Fruit fly (Drosophila melanogaster) whole organism: ENCODE results near the gene heca.

Source experiments
- CG8478 ChIP-seq: fragments of >200 bp; optimal IDR thresholded peaks from 2 replicates; lab custom pipeline; 2018; ENCODE audit warnings: inconsistent platforms
- Dll ChIP-seq: fragments of >200 bp; optimal IDR thresholded peaks from 2 replicates; lab custom pipeline; 2017
- EcR ChIP-seq, 2 experiments: fragments of >200 bp; optimal IDR thresholded peaks; 2 replicates each; lab custom pipeline; 2017; ENCODE audit warnings: missing biosample characterization in 2 of 2, missing genetic modification characterization in 2 of 2, missing genetic modification reagents in 2 of 2
- pan ChIP-seq: fragments of >200 bp; optimal IDR thresholded peaks from 2 replicates; lab custom pipeline; 2017
- psq ChIP-seq: fragments of >200 bp; optimal IDR thresholded peaks from 2 replicates; lab custom pipeline; 2017
- usp ChIP-seq: fragments of >200 bp; optimal IDR thresholded peaks from 2 replicates; lab custom pipeline; 2017; ENCODE audit warnings: missing biosample characterization, missing genetic modification characterization, mixed read lengths

heca gene

DNA sequence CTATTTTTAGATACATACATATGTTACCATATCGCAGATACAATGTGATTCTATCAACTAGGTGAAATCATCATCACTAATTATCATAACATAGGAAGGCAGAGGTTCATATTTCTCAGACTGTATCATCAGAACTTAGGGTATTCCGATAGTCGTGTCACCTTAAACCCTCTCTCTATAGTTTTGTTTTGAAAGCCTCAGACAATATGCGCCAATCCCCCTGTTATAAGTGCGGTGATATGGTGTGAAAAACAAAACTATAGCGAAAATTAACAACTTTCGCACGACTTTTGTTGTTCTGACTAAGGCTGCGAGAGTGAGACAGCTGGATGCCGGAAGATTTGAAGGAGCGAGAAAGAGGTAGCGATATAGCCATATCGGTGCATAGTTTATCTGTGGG is 4.7 kb downstream of the heca start:
- TF ChIP-seq psq (lab: Kevin White, UChicago) (no peak), EcR (GFP tag; optimal IDR thresholded peaks at IDR 0.05; lab: Kevin White, UChicago) (no peak), Dll (lab: Kevin White, UChicago) (no peak), CG8478 (no peak)

DNA sequence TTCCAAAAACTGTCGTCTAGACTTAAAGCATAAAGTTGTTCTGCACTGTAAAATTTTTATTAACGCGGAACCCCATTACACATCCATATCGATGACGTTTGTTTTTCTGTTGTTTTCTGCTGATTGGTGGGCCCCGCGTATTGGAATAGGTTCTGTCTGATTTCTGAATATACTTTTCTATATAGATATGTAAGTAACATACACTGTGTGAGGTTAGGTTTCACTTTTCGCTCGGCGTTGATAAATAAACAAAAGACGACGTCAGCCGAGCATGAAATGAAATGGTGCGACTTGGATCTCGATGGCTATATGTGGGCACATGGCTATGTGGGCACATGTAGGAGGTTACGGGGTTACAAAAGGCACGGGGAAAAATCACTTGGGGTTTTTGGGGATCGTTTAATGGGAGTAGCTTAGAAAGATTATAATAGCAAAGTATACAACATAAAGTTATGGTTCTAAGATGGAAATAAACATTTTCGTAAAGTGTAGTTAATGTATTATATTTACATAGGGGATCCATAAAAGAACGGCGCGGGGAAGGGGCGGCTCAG is 5.4 kb downstream of the heca start:
- TF ChIP-seq psq (lab: Kevin White, UChicago) (no peak), EcR (GFP tag; optimal IDR thresholded peaks at IDR 0.05; lab: Kevin White, UChicago) (no peak), CG8478 (no peak), usp (no peak), pan (no peak), Dll (lab: Kevin White, UChicago) (no peak)

DNA sequence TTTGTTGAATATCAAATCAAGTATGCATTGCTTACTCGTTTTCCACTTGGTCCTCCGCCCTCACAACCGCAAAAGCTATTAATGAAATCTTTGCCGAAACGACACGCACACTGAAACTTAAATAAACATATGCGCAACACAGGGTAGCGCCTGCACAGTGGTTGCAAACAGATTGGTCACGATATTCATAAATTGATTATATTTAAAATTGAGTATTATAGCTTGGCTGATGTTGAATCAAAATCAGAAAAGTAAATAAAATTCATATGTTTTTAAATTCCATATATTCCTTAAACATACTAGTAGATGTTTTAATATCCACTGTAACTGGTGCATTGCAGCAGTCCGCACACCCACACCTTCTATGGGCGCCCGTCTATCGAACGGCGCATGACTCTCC is 6.2 kb downstream of the heca start:
- TF ChIP-seq EcR (GFP tag; optimal IDR thresholded peaks at IDR 0.05; lab: Kevin White, UChicago) (no peak), pan (no peak), usp (no peak)

DNA sequence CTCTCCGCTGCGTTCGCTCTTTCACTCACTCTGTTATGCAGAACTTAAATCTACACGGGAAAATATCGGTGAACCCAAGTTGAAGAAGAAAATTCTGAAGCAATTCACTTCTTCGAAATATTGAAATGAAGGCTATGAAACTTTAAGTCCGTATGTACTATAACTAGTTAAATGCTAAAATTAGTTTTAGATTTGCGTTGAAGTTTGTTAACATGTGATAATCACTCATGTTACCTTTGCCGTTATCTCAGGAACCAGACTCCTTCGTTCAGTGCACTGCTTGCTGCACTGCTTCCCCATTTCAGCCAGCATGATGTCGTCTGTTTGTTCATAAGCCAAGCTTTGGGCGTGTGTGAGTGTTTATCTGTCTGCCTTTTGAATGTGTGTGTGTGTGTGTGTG is 6.8 kb downstream of the heca start:
- TF ChIP-seq psq (lab: Kevin White, UChicago) (no peak), Dll (lab: Kevin White, UChicago) (no peak), CG8478 (no peak), EcR (GFP tag; optimal IDR thresholded peaks at IDR 0.05; lab: Kevin White, UChicago) (no peak), usp (no peak), pan (no peak)

DNA sequence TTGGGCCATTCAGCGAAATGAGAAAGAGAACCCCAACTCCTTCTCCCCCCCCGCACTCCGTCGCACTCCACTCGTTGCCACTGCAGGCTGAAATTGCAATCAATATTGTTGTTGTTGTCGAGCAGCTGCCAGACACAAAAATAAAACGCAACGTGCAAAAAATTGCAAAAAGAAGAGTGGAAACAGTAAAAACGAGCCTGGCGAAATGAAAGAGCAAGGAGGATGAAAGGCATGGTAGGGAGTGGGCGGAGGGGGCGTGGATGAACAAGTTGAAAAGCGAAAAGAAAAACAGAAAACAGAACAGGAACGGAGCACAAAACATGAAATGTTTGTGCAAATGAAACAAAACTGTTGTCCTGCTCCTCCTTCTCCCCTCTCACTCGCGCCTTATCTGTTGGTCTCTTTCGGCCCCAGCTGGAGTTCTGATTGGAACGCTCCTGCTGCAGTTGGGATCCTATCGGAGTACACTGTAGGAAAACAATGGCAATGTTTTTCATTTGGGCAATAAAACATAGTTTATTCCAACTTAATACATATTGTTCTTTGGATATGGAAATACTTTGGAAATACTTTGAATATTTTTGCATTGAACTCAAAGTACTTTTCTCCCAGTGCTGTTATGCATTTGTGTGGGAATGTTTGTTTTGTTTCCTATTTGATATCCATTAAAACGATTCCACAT is 7.4 kb downstream of the heca start:
- TF ChIP-seq Dll (lab: Kevin White, UChicago), result no peak
- TF ChIP-seq EcR (GFP tag; optimal IDR thresholded peaks at IDR 0.05; lab: Kevin White, UChicago), result no peak
- TF ChIP-seq pan, result no peak
- no peak for TF ChIP-seq usp
- no peak for TF ChIP-seq psq (lab: Kevin White, UChicago)
- no peak for TF ChIP-seq CG8478

DNA sequence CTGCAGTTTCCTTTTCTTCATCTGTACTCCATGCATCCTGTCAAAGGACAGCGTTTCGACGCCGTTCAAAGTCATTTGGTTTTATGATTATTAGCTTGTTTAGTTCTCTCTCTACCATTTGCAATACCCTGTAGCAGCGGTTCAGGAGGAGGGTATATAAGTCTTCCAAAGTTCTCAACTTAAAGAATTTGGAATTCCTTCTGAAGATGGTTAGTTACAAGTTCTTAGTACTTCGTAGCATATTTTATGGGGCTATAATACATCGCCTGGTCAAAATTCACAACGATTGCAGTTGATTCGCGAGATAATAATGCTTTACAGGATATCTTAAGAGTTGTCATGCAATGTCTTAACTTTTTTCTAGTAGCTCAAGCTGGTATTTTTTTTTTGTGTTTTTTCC is 8.6 kb downstream of the heca start:
- no peak for TF ChIP-seq psq (lab: Kevin White, UChicago)
- TF ChIP-seq pan, result peak; percentile 74

DNA sequence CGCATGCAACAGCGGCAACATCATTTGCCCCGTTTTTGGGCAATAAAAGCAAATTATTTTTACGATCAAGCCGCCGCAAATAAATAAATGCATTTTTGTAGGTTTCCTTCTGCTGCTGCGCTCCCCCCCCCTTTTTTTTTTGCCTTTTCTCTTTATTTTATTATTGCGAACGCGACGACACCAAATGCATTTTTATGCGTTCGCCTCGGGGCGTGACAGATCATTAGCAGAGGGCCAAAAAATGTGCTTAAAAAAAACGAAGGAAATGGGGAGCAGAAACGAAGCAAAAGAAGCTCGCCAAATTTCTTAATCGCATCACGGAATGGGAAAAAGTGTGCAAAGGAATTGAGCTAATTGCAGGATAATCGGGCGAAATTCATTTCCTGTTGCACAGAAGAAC is 9.7 kb downstream of the heca start:
- TF ChIP-seq EcR (GFP tag; optimal IDR thresholded peaks at IDR 0.05; lab: Kevin White, UChicago), result no peak
- TF ChIP-seq pan, result no peak
- TF ChIP-seq usp, result no peak
- no peak for TF ChIP-seq Dll (lab: Kevin White, UChicago)
- no peak for TF ChIP-seq CG8478
- TF ChIP-seq psq (lab: Kevin White, UChicago), result no peak

DNA sequence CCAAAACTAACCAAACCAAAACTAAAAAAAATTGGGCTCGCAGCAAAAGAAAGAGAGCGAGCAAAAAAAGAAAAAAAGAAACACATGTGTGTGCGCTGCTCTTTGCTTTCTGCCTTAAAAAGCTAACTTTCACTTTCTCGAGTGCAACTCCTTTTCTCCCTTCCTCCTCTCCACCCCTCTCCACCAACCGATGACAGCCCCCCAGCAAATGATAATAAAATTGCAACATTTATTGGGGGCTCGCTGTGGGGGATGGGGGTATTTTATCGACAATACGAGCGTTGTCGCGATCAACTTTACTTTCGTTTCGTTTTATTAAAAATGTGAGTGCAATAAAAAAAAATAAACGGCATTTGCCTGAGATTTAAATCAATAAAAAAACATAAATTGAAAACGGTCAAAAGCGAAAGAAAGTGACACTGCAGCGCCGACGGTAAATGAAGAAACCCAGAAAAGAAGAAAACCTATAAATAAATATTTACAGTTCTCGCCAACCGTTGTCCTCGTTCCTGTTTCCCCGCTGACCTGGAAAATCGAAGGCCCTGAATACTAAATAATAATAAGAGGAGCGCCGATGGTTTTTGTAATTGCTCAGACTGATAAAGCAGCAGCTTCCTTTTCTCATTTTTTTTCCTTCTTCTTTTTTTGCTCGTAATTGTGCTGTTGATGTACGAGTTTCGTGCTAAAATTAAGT is 10.8 kb downstream of the heca start:
- no peak for TF ChIP-seq EcR (GFP tag; optimal IDR thresholded peaks at IDR 0.05; lab: Kevin White, UChicago)
- TF ChIP-seq pan, result no peak
- TF ChIP-seq CG8478, result no peak
- no peak for TF ChIP-seq Dll (lab: Kevin White, UChicago)
- TF ChIP-seq usp, result no peak
- no peak for TF ChIP-seq psq (lab: Kevin White, UChicago)

DNA sequence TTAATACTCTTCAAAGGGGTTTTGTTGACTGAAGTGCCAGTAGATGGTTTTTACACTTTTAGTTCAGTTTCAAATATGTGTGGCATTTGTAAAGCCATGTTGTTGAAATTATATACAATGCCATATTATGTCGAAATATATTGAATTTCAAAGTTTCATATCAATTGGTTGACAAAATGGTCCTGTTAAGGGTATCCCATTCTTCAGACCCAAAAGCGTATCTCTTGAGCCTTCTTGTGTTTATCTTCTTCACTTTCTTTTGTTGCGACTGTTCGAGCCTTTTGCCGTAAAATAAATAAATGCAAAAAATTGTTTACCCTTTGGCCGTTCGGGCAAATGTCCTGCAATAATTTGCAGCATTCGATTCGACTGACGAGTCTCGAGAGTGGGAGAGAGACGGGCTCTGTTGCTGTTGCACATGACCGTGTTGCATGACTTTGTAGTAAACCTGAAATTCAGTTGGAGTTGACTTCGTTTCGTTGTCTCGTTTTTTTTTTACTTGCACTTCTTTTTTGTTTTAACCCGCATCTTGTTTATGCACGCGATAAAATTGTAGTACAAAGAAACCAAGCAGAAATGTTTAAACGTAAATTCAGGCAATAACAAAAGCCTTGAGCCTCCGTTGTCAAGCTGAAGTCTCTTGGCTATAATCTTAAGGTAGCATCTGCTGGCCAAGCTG is 11.5 kb downstream of the heca start:
- no peak for TF ChIP-seq CG8478
- TF ChIP-seq psq (lab: Kevin White, UChicago), result no peak
- TF ChIP-seq EcR (GFP tag; optimal IDR thresholded peaks at IDR 0.05; lab: Kevin White, UChicago), result no peak

DNA sequence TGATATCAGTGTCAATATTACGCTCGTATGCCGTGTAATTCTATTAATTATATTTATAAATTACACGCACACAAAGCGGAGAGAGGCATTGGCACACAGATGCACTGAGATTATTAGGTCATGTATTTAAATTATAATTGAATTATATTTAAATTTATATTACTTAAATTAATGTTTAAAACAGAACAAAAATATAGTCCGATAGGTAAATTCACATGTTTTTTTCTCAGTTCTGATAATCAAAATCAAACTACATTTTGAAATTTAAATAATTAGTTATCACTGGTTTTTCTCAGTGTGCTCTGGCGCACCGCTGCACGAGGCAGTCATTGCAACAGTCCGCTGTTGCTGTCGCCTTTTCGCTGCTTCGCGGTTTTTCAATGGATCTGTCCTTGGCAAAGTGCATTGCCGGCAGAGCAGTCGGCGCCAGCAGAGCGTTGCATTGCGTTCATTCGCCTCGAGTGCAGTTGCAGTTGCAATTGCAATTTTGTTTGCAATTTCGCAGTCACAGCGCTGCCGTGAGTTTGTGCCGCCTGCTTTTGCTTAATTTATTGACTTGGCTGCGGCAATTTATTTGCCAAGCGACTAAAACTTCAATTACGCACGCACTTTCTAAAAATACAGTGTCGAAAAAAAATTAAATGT is 15.9 kb downstream of the heca start:
- TF ChIP-seq pan (no peak), EcR (GFP tag; optimal IDR thresholded peaks at IDR 0.05; lab: Kevin White, UChicago) (peak in 1 of 2 experiments; percentile 65), usp (no peak), psq (lab: Kevin White, UChicago) (no peak)

DNA sequence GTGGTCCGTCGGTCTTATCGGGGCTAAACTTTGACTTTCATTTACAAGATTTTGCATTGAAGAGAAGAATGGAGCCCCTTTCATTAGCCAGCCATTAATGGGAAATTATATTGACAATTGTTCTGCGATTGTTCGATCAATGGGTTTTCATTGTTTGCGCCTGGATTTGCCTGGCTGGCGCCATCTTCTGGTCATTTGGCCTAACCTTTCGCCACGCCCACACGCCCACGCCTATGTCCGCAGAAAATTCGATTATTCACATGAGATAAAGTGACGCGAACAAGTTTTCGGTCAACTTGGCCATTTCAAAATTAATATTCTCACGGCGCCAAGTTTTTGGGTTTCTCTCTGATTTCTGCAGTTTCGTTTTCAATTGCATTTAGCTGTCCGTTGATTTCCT is 16.9 kb downstream of the heca start:
- no peak for TF ChIP-seq CG8478
- no peak for TF ChIP-seq usp
- TF ChIP-seq Dll (lab: Kevin White, UChicago), result no peak
- no peak for TF ChIP-seq pan
- TF ChIP-seq EcR (GFP tag; optimal IDR thresholded peaks at IDR 0.05; lab: Kevin White, UChicago), result no peak
- no peak for TF ChIP-seq psq (lab: Kevin White, UChicago)

DNA sequence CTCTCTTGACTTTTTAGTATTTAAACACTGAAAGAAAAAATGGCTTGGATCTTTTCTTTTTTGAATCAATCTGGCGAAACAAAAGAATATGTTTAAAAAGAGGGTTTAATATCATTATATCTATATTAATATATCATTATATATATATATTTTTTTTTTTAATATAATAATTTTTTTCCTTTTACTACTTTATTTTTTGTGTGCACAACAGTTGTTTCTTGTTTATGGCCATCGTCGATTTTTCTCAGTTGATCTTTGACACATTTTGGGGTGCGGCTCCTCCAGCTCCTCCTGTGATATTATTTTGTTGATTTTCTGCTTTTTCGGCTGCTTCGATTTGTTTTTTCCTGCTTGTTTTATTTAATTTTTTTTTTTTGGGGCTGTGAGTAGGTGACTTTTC is 17.3 kb downstream of the heca start:
- TF ChIP-seq usp, result no peak
- no peak for TF ChIP-seq Dll (lab: Kevin White, UChicago)
- TF ChIP-seq psq (lab: Kevin White, UChicago), result no peak
- TF ChIP-seq pan, result no peak
- TF ChIP-seq CG8478, result no peak
- TF ChIP-seq EcR (GFP tag; optimal IDR thresholded peaks at IDR 0.05; lab: Kevin White, UChicago), result no peak
